Fruit fly (Drosophila melanogaster): ENCODE results near the gene CG9117.

Gene CG9117

DNA sequence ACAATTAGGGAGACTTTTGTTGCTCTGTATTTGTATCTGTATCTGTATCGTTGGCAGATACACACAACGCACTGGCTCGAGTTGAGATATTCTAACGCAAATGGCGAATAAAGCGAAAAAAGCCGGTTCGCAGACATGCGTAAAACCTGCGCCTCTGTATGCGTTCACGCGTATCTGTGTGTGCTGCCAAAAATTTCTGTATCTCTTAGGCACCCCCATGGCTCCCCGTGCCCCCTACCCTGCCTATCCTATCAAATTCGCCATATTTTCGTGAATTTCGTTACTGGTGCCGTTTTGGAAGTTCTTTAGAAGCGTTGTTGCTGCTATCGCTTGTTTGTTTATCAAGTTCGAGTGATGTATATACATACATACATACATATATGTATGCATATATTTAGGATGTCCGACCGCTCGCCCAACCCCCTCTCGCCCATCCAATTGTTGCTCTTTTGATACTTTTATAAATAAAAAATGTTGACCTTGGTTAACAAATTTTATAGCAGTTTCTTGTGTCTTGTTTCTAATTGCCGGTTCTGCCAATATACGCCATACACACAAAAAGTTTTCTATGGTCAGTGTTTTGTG lies 48.1 kb upstream of the CG9117 start:
- TF ChIP-seq foxo (GFP tag; optimal IDR thresholded peaks at IDR 0.05) (no peak), rgr (GFP tag; optimal IDR thresholded peaks at IDR 0.05) (no peak), ey (GFP tag; optimal IDR thresholded peaks at IDR 0.05) (no peak), brk (GFP tag; optimal IDR thresholded peaks at IDR 0.05) (peak; percentile 27), GATAd (GFP tag; optimal IDR thresholded peaks at IDR 0.05) (no peak), CG32264 (GFP tag; optimal IDR thresholded peaks at IDR 0.05) (no peak), sage (GFP tag; optimal IDR thresholded peaks at IDR 0.05) (no peak), Rel (GFP tag; optimal IDR thresholded peaks at IDR 0.05) (peak; percentile 25), Rel (tag; optimal IDR thresholded peaks at IDR 0.05) (peak; percentile 40), Sp1 (GFP tag; optimal IDR thresholded peaks at IDR 0.05) (no peak), HLH106 (tag; optimal IDR thresholded peaks at IDR 0.05) (peak; percentile 22), CrebA (GFP tag; optimal IDR thresholded peaks at IDR 0.05; ENCODE audit: borderline replicate concordance) (peak; percentile 42), jim (GFP tag; optimal IDR thresholded peaks at IDR 0.05) (no peak), Vsx2 (GFP tag; optimal IDR thresholded peaks at IDR 0.05; ENCODE audit: partially characterized antibody) (no peak), Mio (GFP tag; optimal IDR thresholded peaks at IDR 0.05) (no peak), dmrt93B (GFP tag; optimal IDR thresholded peaks at IDR 0.05) (no peak), Hr78 (GFP tag; optimal IDR thresholded peaks at IDR 0.05) (no peak), Hnf4 (GFP tag; optimal IDR thresholded peaks at IDR 0.05) (peak; percentile 66), CG9705 (GFP tag; optimal IDR thresholded peaks at IDR 0.05) (no peak), Myc (optimal IDR thresholded peaks at IDR 0.05) (no peak), psq (GFP tag; optimal IDR thresholded peaks at IDR 0.05) (peak; percentile 48), N (GFP tag; optimal IDR thresholded peaks at IDR 0.05) (no peak), Hr83 (GFP tag; optimal IDR thresholded peaks at IDR 0.05; ENCODE audit: poor library complexity, severe bottlenecking) (peak; percentile 52), lola (GFP tag; optimal IDR thresholded peaks at IDR 0.05) (no peak), pan (optimal IDR thresholded peaks at IDR 0.05) (no peak), br (GFP tag; optimal IDR thresholded peaks at IDR 0.05) (peak; percentile 4), sv (GFP tag; optimal IDR thresholded peaks at IDR 0.05) (no peak), dsf (GFP tag; optimal IDR thresholded peaks at IDR 0.05; ENCODE audit: borderline replicate concordance) (no peak), h (GFP tag; optimal IDR thresholded peaks at IDR 0.05) (peak; percentile 51), Abd-B (GFP tag; optimal IDR thresholded peaks at IDR 0.05) (no peak), Dif (GFP tag; optimal IDR thresholded peaks at IDR 0.05; ENCODE audit: partially characterized antibody) (peak; percentile 52), usp (GFP tag; optimal IDR thresholded peaks at IDR 0.05) (no peak), tai (GFP tag; optimal IDR thresholded peaks at IDR 0.05) (peak; percentile 43), OdsH (GFP tag; optimal IDR thresholded peaks at IDR 0.05) (peak; percentile 49), Dfd (GFP tag; optimal IDR thresholded peaks at IDR 0.05) (no peak), fru (GFP tag; optimal IDR thresholded peaks at IDR 0.05) (peak; percentile 41), woc (GFP tag; optimal IDR thresholded peaks at IDR 0.05) (no peak), Jra (GFP tag; optimal IDR thresholded peaks at IDR 0.05) (no peak), dl (GFP tag; optimal IDR thresholded peaks at IDR 0.05; ENCODE audit: insufficient read depth in 1 of 2, partially characterized antibody in 2 of 2) (no peak)

DNA sequence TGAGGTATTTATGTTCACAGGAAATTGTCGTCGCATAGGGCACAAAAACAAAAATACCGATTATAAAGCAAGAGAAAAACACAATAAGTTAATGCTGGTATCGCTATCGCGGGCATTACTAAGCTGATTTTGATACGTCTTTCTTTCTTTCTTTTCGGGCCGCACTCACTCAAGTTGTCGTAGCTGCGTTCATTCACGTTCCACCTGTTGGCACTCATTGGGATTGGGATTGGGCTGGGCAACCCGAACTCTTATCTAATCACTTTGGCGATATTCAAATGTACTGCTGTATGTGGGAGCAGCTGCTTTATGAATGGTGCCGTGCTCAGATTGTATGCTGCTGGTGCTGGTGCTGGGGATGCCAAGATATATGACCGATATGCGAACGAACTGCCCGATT lies 47.0 kb upstream of the CG9117 start:
- TF ChIP-seq Hr83 (GFP tag; optimal IDR thresholded peaks at IDR 0.05; ENCODE audit: poor library complexity, severe bottlenecking) (peak; percentile 3), Vsx2 (GFP tag; optimal IDR thresholded peaks at IDR 0.05; ENCODE audit: partially characterized antibody) (no peak), Rel (GFP tag; optimal IDR thresholded peaks at IDR 0.05) (no peak), Rel (tag; optimal IDR thresholded peaks at IDR 0.05) (peak; percentile 49), Dfd (GFP tag; optimal IDR thresholded peaks at IDR 0.05) (no peak), h (GFP tag; optimal IDR thresholded peaks at IDR 0.05) (peak; percentile 9)
